Worm (Caenorhabditis elegans) whole organism, L2 larva: ENCODE measurements around the gene citk-2.

Experiments
- F13H6.1 ChIP-seq: sonication (generic microtip); optimal IDR thresholded peaks from 2 replicates; lab custom pipeline; 2016; ENCODE audit warnings: missing genetic modification characterization, missing compliant biosample characterization
- aly-2 ChIP-seq: fragments of 150-350 bp; optimal IDR thresholded peaks from 2 replicates; lab custom pipeline; 2014; ENCODE audit warnings: missing biosample characterization, missing genetic modification characterization
- dmd-4 ChIP-seq: sonication (generic microtip); optimal IDR thresholded peaks from 2 replicates; lab custom pipeline; 2017; ENCODE audit warnings: missing biosample characterization, missing genetic modification characterization
- elt-1 ChIP-seq: fragments of 150-350 bp; optimal IDR thresholded peaks from 2 replicates; lab custom pipeline; 2014; ENCODE audit warnings: missing biosample characterization, missing genetic modification characterization
- lin-13 ChIP-seq: fragments of 150-350 bp; optimal IDR thresholded peaks from 2 replicates; lab custom pipeline; 2014; ENCODE audit warnings: missing biosample characterization, missing genetic modification reagents, missing genetic modification characterization
- mdl-1 ChIP-seq, 2 experiments: fragments of 150-350 bp in 1 of 2; sonication (generic microtip) in 1 of 2; optimal IDR thresholded peaks; 2 replicates each; lab custom pipeline; 2017; ENCODE audit warnings: missing biosample characterization in 2 of 2, missing genetic modification characterization in 2 of 2
- nhr-25 ChIP-seq: fragments of 150-350 bp; sonication (generic microtip); optimal IDR thresholded peaks from 3 replicates; lab custom pipeline; 2014; ENCODE audit warnings: missing biosample characterization, missing genetic modification characterization
- nhr-77 ChIP-seq: fragments of 150-350 bp; optimal IDR thresholded peaks from 2 replicates; lab custom pipeline; 2014; ENCODE audit warnings: missing biosample characterization, missing genetic modification characterization
- peb-1 ChIP-seq: fragments of 150-350 bp; optimal IDR thresholded peaks from 2 replicates; lab custom pipeline; 2014; ENCODE audit warnings: missing biosample characterization, missing genetic modification characterization

- TF ChIP-seq nhr-77, result no peak
- no peak for TF ChIP-seq elt-1 (tag; lab: Kevin White, UChicago)
- no peak for TF ChIP-seq aly-2 (tag; lab: Kevin White, UChicago)
- TF ChIP-seq F13H6.1 (tag; lab: Kevin White, UChicago), result no peak
- TF ChIP-seq lin-13 (GFP tag; lab: Kevin White, UChicago), result no peak
- TF ChIP-seq mdl-1 (tag; optimal IDR thresholded peaks at IDR 0.05; lab: Kevin White, UChicago), result no peak
- no peak for TF ChIP-seq peb-1 (tag; lab: Kevin White, UChicago)
- TF ChIP-seq nhr-25 (tag; lab: Kevin White, UChicago), result no peak
- TF ChIP-seq dmd-4 (tag; lab: Kevin White, UChicago), result no peak
These were observed 4.4 kb upstream of the citk-2 start, which contains the start of gene rnh-1.0 for ce11 chrII:4994939-4995338.
